Fruit fly (Drosophila melanogaster) whole organism, embryonic: ENCODE data around the gene Trax.
A peak's percentile ranks its signal among the peaks of the same experiment; 100 is the strongest.

ENCODE experiments used
- Adf1 ChIP-seq: fragments of 200-800 bp; sonication (Bioruptor generic); IDR thresholded peaks from 2 replicates; pipeline ENCODE4 v1.3.6; 2022; ENCODE audit warnings: missing biosample characterization, missing genetic modification characterization
- Atf6 ChIP-seq: fragments of 200-800 bp; sonication (Bioruptor generic); IDR thresholded peaks from 2 replicates; pipeline ENCODE4 v1.3.6; 2022; ENCODE audit warnings: missing biosample characterization, missing genetic modification characterization
- Bgb ChIP-seq: fragments of 200-800 bp; sonication (Bioruptor generic); IDR thresholded peaks from 2 replicates; pipeline ENCODE4 v1.3.6; 2022; ENCODE audit warnings: missing biosample characterization, missing genetic modification characterization; ENCODE audit not compliant: partially characterized antibody
- CG10321 ChIP-seq: fragments of 200-800 bp; sonication (Bioruptor generic); IDR thresholded peaks from 2 replicates; pipeline ENCODE4 v1.3.6; 2022; ENCODE audit warnings: missing biosample characterization, missing genetic modification characterization
- CG10979 ChIP-seq: fragments of 200-800 bp; sonication (Bioruptor generic); optimal IDR thresholded peaks from 2 replicates; lab custom pipeline; 2018; ENCODE audit warnings: missing biosample characterization, mild to moderate bottlenecking, missing genetic modification characterization, moderate library complexity
- CG12659 ChIP-seq: fragments of 200-800 bp; sonication (Bioruptor generic); optimal IDR thresholded peaks from 3 replicates; lab custom pipeline; 2017; ENCODE audit warnings: mild to moderate bottlenecking, missing biosample characterization, missing genetic modification reagents, missing genetic modification characterization
- CG13287 ChIP-seq: fragments of 200-800 bp; sonication (Bioruptor generic); IDR thresholded peaks from 2 replicates; pipeline ENCODE4 v1.3.6; 2022; ENCODE audit warnings: missing biosample characterization, missing genetic modification characterization; ENCODE audit not compliant: partially characterized antibody
- CG13424 ChIP-seq: fragments of 200-800 bp; sonication (Bioruptor generic); optimal IDR thresholded peaks from 2 replicates; lab custom pipeline; 2019; ENCODE audit warnings: missing biosample characterization, mild to moderate bottlenecking, missing genetic modification characterization, moderate library complexity
- CG13624 ChIP-seq: fragments of 200-800 bp; sonication (Bioruptor generic); optimal IDR thresholded peaks from 2 replicates; lab custom pipeline; 2016; ENCODE audit warnings: missing biosample characterization, missing genetic modification characterization
- CG14014 ChIP-seq: fragments of 200-800 bp; sonication (Bioruptor generic); IDR thresholded peaks from 2 replicates; pipeline ENCODE4 v1.3.6; 2022; ENCODE audit warnings: missing biosample characterization, missing genetic modification characterization
- CG14441 ChIP-seq: fragments of 200-800 bp; sonication (Bioruptor generic); IDR thresholded peaks from 2 replicates; pipeline ENCODE4 v1.3.6; 2022; ENCODE audit warnings: missing biosample characterization, missing genetic modification characterization
- CG1603 ChIP-seq: fragments of 200-800 bp; sonication (Bioruptor generic); optimal IDR thresholded peaks from 2 replicates; lab custom pipeline; 2019; ENCODE audit warnings: missing biosample characterization, mild to moderate bottlenecking, missing genetic modification characterization, moderate library complexity
- CG16863 ChIP-seq: fragments of 200-800 bp; sonication (Bioruptor generic); optimal IDR thresholded peaks from 3 replicates; lab custom pipeline; 2016; ENCODE audit warnings: missing biosample characterization, missing genetic modification characterization
- CG18262 ChIP-seq: fragments of 200-800 bp; optimal IDR thresholded peaks from 3 replicates; lab custom pipeline; 2019; ENCODE audit warnings: missing biosample characterization, mild to moderate bottlenecking, missing genetic modification characterization, moderate library complexity
- CG2120 ChIP-seq: fragments of 200-800 bp; sonication (Bioruptor generic); optimal IDR thresholded peaks from 3 replicates; lab custom pipeline; 2016; ENCODE audit warnings: missing biosample characterization, missing genetic modification characterization
- CG2199 ChIP-seq: fragments of 200-800 bp; sonication (Bioruptor generic); IDR thresholded peaks from 3 replicates; pipeline ENCODE4 v1.3.6; 2022; ENCODE audit warnings: missing biosample characterization, missing genetic modification characterization
- CG2712 ChIP-seq: fragments of 200-800 bp; optimal IDR thresholded peaks from 3 replicates; lab custom pipeline; 2019; ENCODE audit warnings: missing biosample characterization, mild to moderate bottlenecking, missing genetic modification characterization, moderate library complexity
- CG32767 ChIP-seq: fragments of 200-800 bp; sonication (Bioruptor generic); IDR thresholded peaks from 2 replicates; pipeline ENCODE4 v1.3.6; 2022; ENCODE audit warnings: missing biosample characterization, missing genetic modification characterization
- CG34224 ChIP-seq: fragments of 200-800 bp; sonication (Bioruptor generic); IDR thresholded peaks from 3 replicates; pipeline ENCODE4 v1.3.6; 2022; ENCODE audit warnings: missing biosample characterization, missing genetic modification characterization; ENCODE audit not compliant: partially characterized antibody
- CG6689 ChIP-seq: fragments of 200-800 bp; sonication (Bioruptor generic); IDR thresholded peaks from 2 replicates; pipeline ENCODE4 v1.3.6; 2022; ENCODE audit warnings: missing biosample characterization, missing genetic modification characterization
- CG6791 ChIP-seq: fragments of 200-800 bp; sonication (Bioruptor generic); IDR thresholded peaks from 3 replicates; pipeline ENCODE4 v1.3.6; 2022; ENCODE audit warnings: missing biosample characterization, missing genetic modification characterization; ENCODE audit not compliant: partially characterized antibody
- CG9215 ChIP-seq: fragments of 200-800 bp; sonication (Bioruptor generic); IDR thresholded peaks from 2 replicates; pipeline ENCODE4 v1.3.6; 2022; ENCODE audit warnings: missing biosample characterization, missing genetic modification characterization
- CG9609 ChIP-seq: fragments of 200-800 bp; sonication (Bioruptor generic); optimal IDR thresholded peaks from 3 replicates; lab custom pipeline; 2016; ENCODE audit warnings: missing biosample characterization, missing genetic modification characterization
- D ChIP-seq, 2 experiments: fragments of 200-800 bp in 1 of 2; fragments of >200 bp in 1 of 2; sonication (Bioruptor generic) in 1 of 2; optimal IDR thresholded peaks; 2 replicates in 1 of 2; 3 replicates in 1 of 2; lab custom pipeline; 2017; ENCODE audit warnings: mild to moderate bottlenecking in 1 of 2, missing biosample characterization in 1 of 2, missing genetic modification characterization in 1 of 2, missing genetic modification reagents in 1 of 2
- Dbx ChIP-seq: fragments of 200-800 bp; sonication (Bioruptor generic); IDR thresholded peaks from 3 replicates; pipeline ENCODE4 v1.3.6; 2022; ENCODE audit warnings: missing biosample characterization, missing genetic modification characterization
- Dll ChIP-seq: fragments of 200-800 bp; sonication (Bioruptor generic); IDR thresholded peaks from 4 replicates; pipeline ENCODE4 v1.3.6; 2022; ENCODE audit warnings: missing biosample characterization, missing genetic modification characterization; ENCODE audit not compliant: partially characterized antibody
- Doc3 ChIP-seq: fragments of 200-800 bp; sonication (Bioruptor generic); IDR thresholded peaks from 3 replicates; pipeline ENCODE4 v1.3.6; 2022; ENCODE audit warnings: missing biosample characterization, missing genetic modification characterization; ENCODE audit not compliant: partially characterized antibody
- Dref ChIP-seq: fragments of 200-800 bp; sonication (Bioruptor generic); IDR thresholded peaks from 2 replicates; pipeline ENCODE4 v1.3.6; 2022; ENCODE audit warnings: missing biosample characterization, missing genetic modification characterization
- E2f2 ChIP-seq: fragments of 200-800 bp; sonication (Bioruptor generic); IDR thresholded peaks from 2 replicates; pipeline ENCODE4 v1.3.6; 2022; ENCODE audit warnings: missing biosample characterization, missing genetic modification characterization
- Fer1 ChIP-seq: fragments of 200-800 bp; sonication (Bioruptor generic); optimal IDR thresholded peaks from 2 replicates; lab custom pipeline; 2017; ENCODE audit warnings: missing biosample characterization, mild to moderate bottlenecking, missing genetic modification characterization
- HmgZ ChIP-seq: fragments of 200-800 bp; sonication (Bioruptor generic); optimal IDR thresholded peaks from 2 replicates; lab custom pipeline; 2018; ENCODE audit warnings: missing biosample characterization, mild to moderate bottlenecking, missing genetic modification characterization
- Hr78 ChIP-seq, 2 experiments: fragments of 200-800 bp in 1 of 2; fragments of >200 bp in 1 of 2; sonication (Bioruptor generic) in 1 of 2; optimal IDR thresholded peaks; 2 replicates each; lab custom pipeline; 2017 to 2019; ENCODE audit warnings: missing biosample characterization in 2 of 2, missing genetic modification characterization in 2 of 2, mild to moderate bottlenecking in 1 of 2, moderate library complexity in 1 of 2
- MBD-R2 ChIP-seq: fragments of 200-800 bp; sonication (Bioruptor generic); IDR thresholded peaks from 2 replicates; pipeline ENCODE4 v1.3.6; 2022; ENCODE audit warnings: missing biosample characterization, missing genetic modification characterization
- NC2α ChIP-seq: fragments of 200-800 bp; sonication (Bioruptor generic); optimal IDR thresholded peaks from 2 replicates; lab custom pipeline; 2016; ENCODE audit warnings: missing biosample characterization, missing genetic modification characterization
- Opbp ChIP-seq: fragments of 200-800 bp; sonication (Bioruptor generic); IDR thresholded peaks from 3 replicates; pipeline ENCODE4 v1.3.6; 2022; ENCODE audit warnings: missing biosample characterization, missing genetic modification characterization; ENCODE audit not compliant: partially characterized antibody
- Scr ChIP-seq: fragments of 200-800 bp; sonication (Bioruptor generic); IDR thresholded peaks from 2 replicates; pipeline ENCODE4 v1.3.6; 2022; ENCODE audit warnings: missing biosample characterization, missing genetic modification characterization; ENCODE audit not compliant: partially characterized antibody
- Ssrp ChIP-seq: fragments of 200-800 bp; sonication (Bioruptor generic); optimal IDR thresholded peaks from 2 replicates; lab custom pipeline; 2018; ENCODE audit warnings: missing biosample characterization, mild to moderate bottlenecking, missing genetic modification characterization, moderate library complexity
- al ChIP-seq: fragments of 200-800 bp; sonication (Bioruptor generic); IDR thresholded peaks from 2 replicates; pipeline ENCODE4 v1.3.6; 2022; ENCODE audit warnings: missing biosample characterization, missing genetic modification characterization
- az2 ChIP-seq: fragments of 200-800 bp; sonication (Bioruptor generic); optimal IDR thresholded peaks from 3 replicates; lab custom pipeline; 2016; ENCODE audit warnings: missing biosample characterization, missing genetic modification characterization
- crp ChIP-seq, 2 experiments: fragments of 200-800 bp; sonication (Bioruptor generic); optimal IDR thresholded peaks; 2 replicates in 1 of 2; 3 replicates in 1 of 2; lab custom pipeline; 2017; ENCODE audit warnings: missing biosample characterization in 2 of 2, missing genetic modification characterization in 2 of 2, mild to moderate bottlenecking in 1 of 2, moderate library complexity in 1 of 2
- ems ChIP-seq: fragments of 200-800 bp; sonication (Bioruptor generic); optimal IDR thresholded peaks from 3 replicates; lab custom pipeline; 2016; ENCODE audit warnings: missing biosample characterization, missing genetic modification characterization
- gcm ChIP-seq: fragments of 200-800 bp; sonication (Bioruptor generic); optimal IDR thresholded peaks from 2 replicates; lab custom pipeline; 2019; ENCODE audit warnings: missing biosample characterization, mild to moderate bottlenecking, missing genetic modification characterization, moderate library complexity
- hkb ChIP-seq, 2 experiments: fragments of 200-800 bp in 1 of 2; fragments of >200 bp in 1 of 2; sonication (Bioruptor generic) in 1 of 2; IDR thresholded peaks in 1 of 2; optimal IDR thresholded peaks in 1 of 2; 2 replicates each; pipeline versions ENCODE4 v1.3.6 to Lab custom; 2017 to 2022; ENCODE audit warnings: missing biosample characterization in 1 of 2, missing genetic modification characterization in 1 of 2
- lilli ChIP-seq: fragments of 200-800 bp; sonication (Bioruptor generic); optimal IDR thresholded peaks from 3 replicates; lab custom pipeline; 2016; ENCODE audit warnings: missing biosample characterization, missing genetic modification characterization
- pzg ChIP-seq: fragments of 200-800 bp; sonication (Bioruptor generic); optimal IDR thresholded peaks from 3 replicates; lab custom pipeline; 2018; ENCODE audit warnings: missing biosample characterization, mild to moderate bottlenecking, missing genetic modification characterization, moderate library complexity
- sens ChIP-seq: fragments of 200-800 bp; sonication (Bioruptor generic); peaks from one replicate; lab custom pipeline; 2016; ENCODE audit warnings: missing biosample characterization, missing genetic modification characterization
- sens-2 ChIP-seq: fragments of 200-800 bp; sonication (Bioruptor generic); IDR thresholded peaks from 2 replicates; pipeline ENCODE4 v1.3.6; 2022; ENCODE audit warnings: missing biosample characterization, missing genetic modification characterization
- ttk ChIP-seq: fragments of 200-800 bp; sonication (Bioruptor generic); IDR thresholded peaks from 2 replicates; pipeline ENCODE4 v2.1.2; 2022; ENCODE audit warnings: missing biosample characterization, missing genetic modification characterization

Trax gene

dm6 chr3R:15363608-15364007 is 2.1 kb downstream of the Trax start, which contains the start of gene CG6171 (continued):
- TF ChIP-seq HmgZ (peak; percentile 17), sens (peak; percentile 80), ttk (GFP tag; lab: Robert Waterston, UW) (no peak), CG18262 (tag; lab: Kevin White, UChicago) (no peak), Scr (GFP tag; lab: Robert Waterston, UW) (peak; percentile 64), CG32767 (GFP tag; lab: Robert Waterston, UW) (peak; percentile 47; the same call in 1 of the 2 replicates), CG13287 (GFP tag; lab: Robert Waterston, UW) (peak; percentile 75), CG2199 (no peak), gcm (GFP tag; lab: Kevin White, UChicago) (no peak), Bgb (peak; percentile 30; the same call in 1 of the 2 replicates), CG2120 (GFP tag; lab: Kevin White, UChicago) (peak; percentile 44), crp (GFP tag; optimal IDR thresholded peaks at IDR 0.05; lab: Kevin White, UChicago) (peak in 1 of 2 experiments; percentile 15), CG34224 (GFP tag; lab: Robert Waterston, UW) (peak; percentile 48; the same call in 2 of the 3 replicates), Dll (GFP tag; lab: Robert Waterston, UW) (peak; percentile 69; the same call in 3 of the 4 replicates), pzg (GFP tag; lab: Kevin White, UChicago) (peak; percentile 55), CG13624 (GFP tag; lab: Kevin White, UChicago) (peak; percentile 16), MBD-R2 (peak; percentile 70), CG14014 (no peak), CG1603 (tag; lab: Kevin White, UChicago) (peak; percentile 47), E2f2 (GFP tag; lab: Robert Waterston, UW) (peak; percentile 91), CG9215 (no peak), Opbp (GFP tag; lab: Robert Waterston, UW) (peak; percentile 43; the same call in 1 of the 3 replicates), Dref (GFP tag; lab: Robert Waterston, UW) (peak; percentile 76), Ssrp (tag; lab: Kevin White, UChicago) (no peak), CG6791 (GFP tag; lab: Robert Waterston, UW) (peak; percentile 70; the same call in 2 of the 3 replicates), CG16863 (GFP tag; lab: Kevin White, UChicago) (peak; percentile 75), Doc3 (GFP tag; lab: Robert Waterston, UW) (0 out of 3 replicates have a peak, but pooled peaks have one; percentile 17)

DNA sequence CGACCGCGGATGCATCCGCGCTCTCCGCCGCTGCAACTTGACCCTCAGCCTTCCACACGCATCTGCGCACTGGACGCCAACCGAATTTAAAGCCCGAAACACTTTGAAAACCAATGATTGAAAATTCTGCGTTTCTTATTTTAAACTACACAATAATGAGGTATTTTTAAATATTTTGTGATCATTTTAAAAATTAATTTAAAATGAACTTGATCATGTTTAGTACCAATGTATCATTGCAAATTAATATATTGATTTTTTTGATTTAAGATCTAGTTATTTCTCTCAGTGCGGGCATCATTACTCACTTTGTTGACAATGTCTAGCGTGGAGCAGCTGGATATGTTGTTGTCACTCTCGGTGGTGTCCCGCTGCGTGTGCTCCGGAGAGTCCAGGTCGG is 5.3 kb downstream of the Trax start:
- TF ChIP-seq CG10321 (GFP tag; lab: Robert Waterston, UW): 0 out of 2 replicates have a peak, but pooled peaks have one; percentile 8
- TF ChIP-seq al: peak; percentile 33; the same call in 1 of the 2 replicates
- peak; percentile 4 for TF ChIP-seq lilli (GFP tag; lab: Kevin White, UChicago)
- peak; percentile 18; the same call in 1 of the 2 replicates for TF ChIP-seq ttk (GFP tag; lab: Robert Waterston, UW)
- peak; percentile 45 for TF ChIP-seq CG2712
- TF ChIP-seq CG13424: peak; percentile 40
- TF ChIP-seq CG14441 (GFP tag; lab: Robert Waterston, UW): peak; percentile 51
- 0 out of 2 replicates have a peak, but pooled peaks have one; percentile 10 for TF ChIP-seq Atf6
- TF ChIP-seq Dbx (GFP tag; lab: Robert Waterston, UW): 0 out of 3 replicates have a peak, but pooled peaks have one; percentile 29
- no peak for TF ChIP-seq az2 (GFP tag; lab: Kevin White, UChicago)
- peak; percentile 30 for TF ChIP-seq CG12659 (GFP tag; lab: Kevin White, UChicago)
- no peak for TF ChIP-seq sens-2
- peak; percentile 44 for TF ChIP-seq CG10979 (tag; lab: Kevin White, UChicago)
- TF ChIP-seq Fer1 (GFP tag; lab: Kevin White, UChicago): peak; percentile 59
- TF ChIP-seq D (optimal IDR thresholded peaks at IDR 0.05; lab: Kevin White, UChicago): no peak
- TF ChIP-seq D (GFP tag; optimal IDR thresholded peaks at IDR 0.05; lab: Kevin White, UChicago): no peak
- TF ChIP-seq CG9609 (GFP tag; lab: Kevin White, UChicago): no peak
- TF ChIP-seq NC2α (GFP tag; lab: Kevin White, UChicago): no peak
- TF ChIP-seq CG6689 (GFP tag; lab: Robert Waterston, UW): 0 out of 2 replicates have a peak, but pooled peaks have one; percentile 29
- TF ChIP-seq Adf1 (GFP tag; lab: Robert Waterston, UW): 0 out of 2 replicates have a peak, but pooled peaks have one; percentile 11
- no peak for TF ChIP-seq Hr78 (GFP tag; optimal IDR thresholded peaks at IDR 0.05; lab: Kevin White, UChicago)
- peak; percentile 11 for TF ChIP-seq ems
- TF ChIP-seq hkb (optimal IDR thresholded peaks at IDR 0.05; lab: Kevin White, UChicago): no peak
- peak; percentile 63 for TF ChIP-seq hkb (GFP tag; IDR thresholded peaks at IDR 0.05; lab: Robert Waterston, UW)
